Fruit fly (Drosophila melanogaster): ENCODE results near the gene CG10559.

DNA sequence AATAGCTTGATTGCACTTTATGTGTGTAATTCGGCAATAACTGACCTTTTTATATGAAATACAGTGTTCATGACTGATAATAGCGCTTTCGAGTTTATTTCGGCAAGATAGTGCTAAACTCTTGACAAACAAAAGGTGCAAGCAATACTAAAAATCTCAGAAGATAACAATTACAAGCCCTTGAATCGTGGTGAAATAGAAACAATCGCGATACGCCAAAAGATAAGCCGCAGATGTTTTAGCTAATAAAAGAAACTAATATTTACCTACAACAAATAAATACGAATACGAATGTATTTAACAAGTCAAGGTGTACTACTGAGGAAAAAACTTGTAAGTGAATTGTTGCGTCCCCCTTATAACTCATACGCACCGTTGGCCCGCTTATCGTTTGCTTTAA, 40.6 kb downstream of the CG10559 start:
- TF ChIP-seq Clk (GFP tag; optimal IDR thresholded peaks at IDR 0.05) = no peak
- TF ChIP-seq Mnt (GFP tag; optimal IDR thresholded peaks at IDR 0.05) = peak; percentile 19
- peak; percentile 20 for TF ChIP-seq ovo (GFP tag; optimal IDR thresholded peaks at IDR 0.05)
- TF ChIP-seq CG11617 (GFP tag; optimal IDR thresholded peaks at IDR 0.05) = peak; percentile 62
- peak; percentile 94 for TF ChIP-seq kay (GFP tag; ENCODE audit: borderline replicate concordance)
- TF ChIP-seq CG1620 (GFP tag; optimal IDR thresholded peaks at IDR 0.05) = no peak
- peak; percentile 22 for TF ChIP-seq CG14711 (tag; optimal IDR thresholded peaks at IDR 0.05)
- peak; percentile 11 for TF ChIP-seq Crg-1 (GFP tag; optimal IDR thresholded peaks at IDR 0.05)
- no peak for TF ChIP-seq cnc (optimal IDR thresholded peaks at IDR 0.05)
- no peak for TF ChIP-seq bab1 (GFP tag; optimal IDR thresholded peaks at IDR 0.05)
- TF ChIP-seq CG12768 (GFP tag; optimal IDR thresholded peaks at IDR 0.05) = peak; percentile 58
- no peak for TF ChIP-seq tj (GFP tag; optimal IDR thresholded peaks at IDR 0.05)
- no peak for TF ChIP-seq toe (GFP tag; optimal IDR thresholded peaks at IDR 0.05)
- TF ChIP-seq CG5204 (GFP tag; optimal IDR thresholded peaks at IDR 0.05) = peak; percentile 34

Measured in whole organism, adult.